Worm (Caenorhabditis elegans): Measurements from ENCODE around the gene otpl-3.

ce11 chrX:6968553-6968952 lies 44.0 kb upstream of the otpl-3 start:
- TF ChIP-seq elt-3 (tag; optimal IDR thresholded peaks at IDR 0.05) = no peak
- no peak for TF ChIP-seq nhr-76 (tag; optimal IDR thresholded peaks at IDR 0.05)
- TF ChIP-seq ztf-11 (tag; optimal IDR thresholded peaks at IDR 0.05) = no peak
- TF ChIP-seq blmp-1 (tag; optimal IDR thresholded peaks at IDR 0.05) = no peak
- TF ChIP-seq ceh-43 (GFP tag; optimal IDR thresholded peaks at IDR 0.05) = no peak
- no peak for TF ChIP-seq lsy-2 (tag; optimal IDR thresholded peaks at IDR 0.05)
- TF ChIP-seq nhr-12 (tag; optimal IDR thresholded peaks at IDR 0.05) = no peak
- TF ChIP-seq unc-39 (tag; optimal IDR thresholded peaks at IDR 0.05) = no peak
- no peak for TF ChIP-seq snpc-4 (tag; optimal IDR thresholded peaks at IDR 0.05)
- TF ChIP-seq unc-62 (GFP tag; optimal IDR thresholded peaks at IDR 0.05) = no peak
- no peak for TF ChIP-seq drap-1 (GFP tag; optimal IDR thresholded peaks at IDR 0.05)
- no peak for TF ChIP-seq nhr-237 (tag; optimal IDR thresholded peaks at IDR 0.05)
- TF ChIP-seq ceh-39 (tag; optimal IDR thresholded peaks at IDR 0.05) = no peak
- TF ChIP-seq pha-4 (tag; optimal IDR thresholded peaks at IDR 0.05) = no peak
